Fruit fly (Drosophila melanogaster) whole organism, embryonic: ENCODE results near the gene CG31661.

ENCODE experiments used
- CG10147 ChIP-seq: fragments of 200-800 bp; sonication (Bioruptor generic); optimal IDR thresholded peaks from 2 replicates; lab custom pipeline; 2019; ENCODE audit warnings: missing biosample characterization, mild to moderate bottlenecking, missing genetic modification characterization, moderate library complexity
- CG12744 ChIP-seq: fragments of 200-800 bp; sonication (Bioruptor generic); optimal IDR thresholded peaks from 2 replicates; lab custom pipeline; 2016; ENCODE audit warnings: missing biosample characterization, missing genetic modification characterization
- CG12942 ChIP-seq: fragments of 200-800 bp; sonication (Bioruptor generic); optimal IDR thresholded peaks from 3 replicates; lab custom pipeline; 2016; ENCODE audit warnings: missing biosample characterization, missing genetic modification characterization
- CG13296 ChIP-seq: fragments of 200-800 bp; sonication (Bioruptor generic); optimal IDR thresholded peaks from 3 replicates; lab custom pipeline; 2018; ENCODE audit warnings: missing biosample characterization, mild to moderate bottlenecking, missing genetic modification characterization
- CG14014 ChIP-seq: fragments of 200-800 bp; sonication (Bioruptor generic); IDR thresholded peaks from 2 replicates; pipeline ENCODE4 v1.3.6; 2022; ENCODE audit warnings: missing biosample characterization, missing genetic modification characterization
- CG15269 ChIP-seq: fragments of 200-800 bp; sonication (Bioruptor generic); optimal IDR thresholded peaks from 2 replicates; lab custom pipeline; 2018; ENCODE audit warnings: missing biosample characterization, mild to moderate bottlenecking, missing genetic modification characterization, moderate library complexity
- CG17328 ChIP-seq: fragments of 200-800 bp; sonication (Bioruptor generic); IDR thresholded peaks from 2 replicates; pipeline ENCODE4 v1.3.6; 2022; ENCODE audit warnings: missing biosample characterization, missing genetic modification characterization
- CG17359 ChIP-seq: fragments of 200-800 bp; sonication (Bioruptor generic); optimal IDR thresholded peaks from 3 replicates; lab custom pipeline; 2018; ENCODE audit warnings: missing biosample characterization, mild to moderate bottlenecking, missing genetic modification characterization, moderate library complexity
- CG17568 ChIP-seq: fragments of 200-800 bp; sonication (Bioruptor generic); optimal IDR thresholded peaks from 2 replicates; lab custom pipeline; 2018; ENCODE audit warnings: missing biosample characterization, mild to moderate bottlenecking, missing genetic modification characterization, moderate library complexity
- CG17829 ChIP-seq: fragments of 200-800 bp; optimal IDR thresholded peaks from 2 replicates; lab custom pipeline; 2019; ENCODE audit warnings: missing biosample characterization, mild to moderate bottlenecking, missing genetic modification characterization, moderate library complexity
- CG2875 ChIP-seq: fragments of 200-800 bp; sonication (Bioruptor generic); optimal IDR thresholded peaks from 2 replicates; lab custom pipeline; 2017; ENCODE audit warnings: missing biosample characterization, mild to moderate bottlenecking, missing genetic modification characterization, missing genetic modification reagents
- CG31365 ChIP-seq: fragments of 200-800 bp; sonication (Bioruptor generic); optimal IDR thresholded peaks from 2 replicates; lab custom pipeline; 2018; ENCODE audit warnings: missing biosample characterization, mild to moderate bottlenecking, missing genetic modification characterization
- CG3407 ChIP-seq: fragments of 200-800 bp; sonication (Bioruptor generic); optimal IDR thresholded peaks from 2 replicates; lab custom pipeline; 2018; ENCODE audit warnings: missing biosample characterization, mild to moderate bottlenecking, missing genetic modification characterization
- CG4854 ChIP-seq: fragments of 200-800 bp; sonication (Bioruptor generic); optimal IDR thresholded peaks from 2 replicates; lab custom pipeline; 2016; ENCODE audit warnings: missing biosample characterization, missing genetic modification characterization, inconsistent platforms
- CG6175 ChIP-seq: fragments of 200-800 bp; sonication (Bioruptor generic); IDR thresholded peaks from 3 replicates; pipeline ENCODE4 v1.3.6; 2022; ENCODE audit warnings: missing biosample characterization, missing genetic modification characterization
- CG6683 ChIP-seq: fragments of 200-800 bp; sonication (Bioruptor generic); optimal IDR thresholded peaks from 2 replicates; lab custom pipeline; 2017; ENCODE audit warnings: missing biosample characterization, mild to moderate bottlenecking, missing genetic modification characterization, missing genetic modification reagents
- CG6791 ChIP-seq: fragments of 200-800 bp; sonication (Bioruptor generic); IDR thresholded peaks from 3 replicates; pipeline ENCODE4 v1.3.6; 2022; ENCODE audit warnings: missing biosample characterization, missing genetic modification characterization; ENCODE audit not compliant: partially characterized antibody
- CG7271 ChIP-seq: fragments of 200-800 bp; sonication (Bioruptor generic); optimal IDR thresholded peaks from 2 replicates; lab custom pipeline; 2018; ENCODE audit warnings: missing biosample characterization, mild to moderate bottlenecking, missing genetic modification characterization, moderate library complexity
- CG8089 ChIP-seq: fragments of 200-800 bp; sonication (Bioruptor generic); optimal IDR thresholded peaks from 3 replicates; lab custom pipeline; 2016; ENCODE audit warnings: missing biosample characterization, missing genetic modification characterization
- CG8359 ChIP-seq: fragments of 200-800 bp; sonication (Bioruptor generic); optimal IDR thresholded peaks from 2 replicates; lab custom pipeline; 2017; ENCODE audit warnings: missing biosample characterization, mild to moderate bottlenecking, missing genetic modification characterization, borderline replicate concordance
- CG8765 ChIP-seq: fragments of 200-800 bp; sonication (Bioruptor generic); IDR thresholded peaks from 2 replicates; pipeline ENCODE4 v1.3.6; 2022; ENCODE audit warnings: missing biosample characterization, missing genetic modification characterization
- CG9727 ChIP-seq: fragments of 200-800 bp; sonication (Bioruptor generic); optimal IDR thresholded peaks from 3 replicates; lab custom pipeline; 2017; ENCODE audit warnings: missing biosample characterization, mild to moderate bottlenecking, missing genetic modification characterization
- CG9797 ChIP-seq: fragments of 200-800 bp; sonication (Bioruptor generic); optimal IDR thresholded peaks from 3 replicates; lab custom pipeline; 2018; ENCODE audit warnings: missing biosample characterization, mild to moderate bottlenecking, missing genetic modification characterization
- CG9817 ChIP-seq: fragments of 200-800 bp; sonication (Bioruptor generic); optimal IDR thresholded peaks from 2 replicates; lab custom pipeline; 2018; ENCODE audit warnings: missing biosample characterization, mild to moderate bottlenecking, missing genetic modification characterization, moderate library complexity
- CHES-1-like ChIP-seq: fragments of 200-800 bp; sonication (Bioruptor generic); optimal IDR thresholded peaks from 2 replicates; lab custom pipeline; 2016; ENCODE audit warnings: missing biosample characterization, missing genetic modification characterization
- Dp ChIP-seq: fragments of 200-800 bp; sonication (Bioruptor generic); optimal IDR thresholded peaks from 2 replicates; lab custom pipeline; 2018; ENCODE audit warnings: missing biosample characterization, mild to moderate bottlenecking, missing genetic modification characterization, moderate library complexity
- E2f1 ChIP-seq: fragments of 200-800 bp; sonication (Bioruptor generic); IDR thresholded peaks from 2 replicates; pipeline ENCODE4 v1.3.6; 2022; ENCODE audit warnings: missing biosample characterization, missing genetic modification characterization
- Fer2 ChIP-seq: fragments of 200-800 bp; sonication (Bioruptor generic); optimal IDR thresholded peaks from 2 replicates; lab custom pipeline; 2018; ENCODE audit warnings: missing biosample characterization, mild to moderate bottlenecking, missing genetic modification characterization, moderate library complexity
- GATAe ChIP-seq: fragments of 200-800 bp; sonication (Bioruptor generic); conservative IDR thresholded peaks from 2 replicates; pipeline ENCODE4 v1.3.6; 2022; ENCODE audit warnings: missing biosample characterization, missing genetic modification characterization
- Spps ChIP-seq: fragments of 200-800 bp; sonication (Bioruptor generic); optimal IDR thresholded peaks from 2 replicates; lab custom pipeline; 2018; ENCODE audit warnings: missing biosample characterization, mild to moderate bottlenecking, missing genetic modification characterization
- Vsx1 ChIP-seq: fragments of 200-800 bp; sonication (Bioruptor generic); optimal IDR thresholded peaks from 2 replicates; lab custom pipeline; 2017; ENCODE audit warnings: missing biosample characterization, mild to moderate bottlenecking, missing genetic modification characterization, missing genetic modification reagents
- ara ChIP-seq: fragments of 200-800 bp; sonication (Bioruptor generic); IDR thresholded peaks from 2 replicates; pipeline ENCODE4 v1.3.6; 2022; ENCODE audit warnings: missing biosample characterization, missing genetic modification characterization
- ato ChIP-seq: fragments of 200-800 bp; sonication (Bioruptor generic); IDR thresholded peaks from 2 replicates; pipeline ENCODE4 v1.3.6; 2022; ENCODE audit warnings: missing biosample characterization, missing genetic modification characterization; ENCODE audit not compliant: partially characterized antibody
- chn ChIP-seq: fragments of 200-800 bp; sonication (Bioruptor generic); optimal IDR thresholded peaks from 2 replicates; lab custom pipeline; 2016; ENCODE audit warnings: missing biosample characterization, missing genetic modification characterization
- ci ChIP-seq: fragments of 200-800 bp; sonication (Bioruptor generic); IDR thresholded peaks from 3 replicates; pipeline ENCODE4 v1.3.6; 2022; ENCODE audit warnings: missing biosample characterization, missing genetic modification characterization
- dysf ChIP-seq: fragments of 200-800 bp; sonication (Bioruptor generic); IDR thresholded peaks from 3 replicates; pipeline ENCODE4 v1.3.6; 2022; ENCODE audit warnings: missing biosample characterization, missing genetic modification characterization
- en ChIP-seq: fragments of 200-800 bp; sonication (Bioruptor generic); optimal IDR thresholded peaks from 2 replicates; lab custom pipeline; 2016; ENCODE audit warnings: missing biosample characterization, missing genetic modification characterization
- fd102C ChIP-seq: fragments of 200-800 bp; sonication (Bioruptor generic); optimal IDR thresholded peaks from 2 replicates; lab custom pipeline; 2018; ENCODE audit warnings: missing biosample characterization, mild to moderate bottlenecking, missing genetic modification characterization, moderate library complexity
- fd3F ChIP-seq: fragments of 200-800 bp; sonication (Bioruptor generic); optimal IDR thresholded peaks from 2 replicates; lab custom pipeline; 2018; ENCODE audit warnings: missing biosample characterization, mild to moderate bottlenecking, missing genetic modification characterization, moderate library complexity
- fru ChIP-seq: fragments of >200 bp; optimal IDR thresholded peaks from 2 replicates; lab custom pipeline; 2017
- gro ChIP-seq: fragments of 200-800 bp; sonication (Bioruptor generic); optimal IDR thresholded peaks from 2 replicates; lab custom pipeline; 2016; ENCODE audit warnings: missing biosample characterization, missing genetic modification characterization
- h ChIP-seq: fragments of >200 bp; optimal IDR thresholded peaks from 2 replicates; lab custom pipeline; 2017
- mld ChIP-seq: fragments of 200-800 bp; sonication (Bioruptor generic); IDR thresholded peaks from 3 replicates; pipeline ENCODE4 v1.3.6; 2022; ENCODE audit warnings: missing biosample characterization, missing genetic modification characterization; ENCODE audit not compliant: partially characterized antibody
- nerfin-2 ChIP-seq: fragments of 200-800 bp; sonication (Bioruptor generic); IDR thresholded peaks from 2 replicates; pipeline ENCODE4 v1.3.6; 2022; ENCODE audit warnings: missing biosample characterization, missing genetic modification characterization; ENCODE audit not compliant: partially characterized antibody
- otp ChIP-seq: fragments of 200-800 bp; sonication (Bioruptor generic); IDR thresholded peaks from 3 replicates; pipeline ENCODE4, ENCODE4 v1.3.6; 2022; ENCODE audit warnings: missing biosample characterization, missing genetic modification characterization
- pb ChIP-seq: fragments of 200-800 bp; sonication (Bioruptor generic); optimal IDR thresholded peaks from 3 replicates; lab custom pipeline; 2016; ENCODE audit warnings: missing biosample characterization, missing genetic modification characterization
- phol ChIP-seq: fragments of 200-800 bp; sonication (Bioruptor generic); optimal IDR thresholded peaks from 3 replicates; lab custom pipeline; 2018; ENCODE audit warnings: missing biosample characterization, mild to moderate bottlenecking, missing genetic modification characterization, moderate library complexity
- sim ChIP-seq: fragments of 200-800 bp; sonication (Bioruptor generic); IDR thresholded peaks from 2 replicates; pipeline ENCODE4 v1.3.6; 2022; ENCODE audit warnings: missing biosample characterization, missing genetic modification characterization
- sqz ChIP-seq: fragments of 200-800 bp; sonication (Bioruptor generic); optimal IDR thresholded peaks from 3 replicates; lab custom pipeline; 2018; ENCODE audit warnings: missing biosample characterization, mild to moderate bottlenecking, missing genetic modification characterization
- sug ChIP-seq: fragments of 200-800 bp; optimal IDR thresholded peaks from 2 replicates; lab custom pipeline; 2019; ENCODE audit warnings: missing biosample characterization, mild to moderate bottlenecking, missing genetic modification characterization, moderate library complexity
- wek ChIP-seq: fragments of 200-800 bp; sonication (Bioruptor generic); optimal IDR thresholded peaks from 3 replicates; lab custom pipeline; 2018; ENCODE audit warnings: missing biosample characterization, mild to moderate bottlenecking, missing genetic modification characterization, moderate library complexity

Gene CG31661

DNA sequence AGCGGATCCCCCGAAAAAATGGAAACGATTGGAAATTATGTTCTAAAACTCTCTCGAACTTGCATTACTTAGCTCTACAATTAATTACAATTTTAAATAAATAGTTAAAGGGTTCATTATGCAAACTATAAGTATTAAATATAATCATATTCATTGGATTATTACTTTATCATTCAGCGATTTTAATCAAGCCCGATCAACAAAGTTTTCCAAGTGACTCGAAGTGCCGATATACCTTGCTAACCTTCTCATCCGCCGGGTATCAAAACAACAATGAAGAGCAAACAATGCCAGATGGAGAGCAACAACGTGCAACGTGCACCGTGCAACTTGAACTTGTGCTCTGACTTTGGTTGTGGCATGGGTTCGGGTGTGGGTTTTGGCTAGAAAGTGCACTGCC is 40.7 kb upstream of the CG31661 start (continued):
- TF ChIP-seq CG15269 (tag; lab: Kevin White, UChicago): no peak
- TF ChIP-seq CG8359 (GFP tag; lab: Kevin White, UChicago): peak; percentile 66
- no peak for TF ChIP-seq fd3F (GFP tag; lab: Kevin White, UChicago)
- peak; percentile 65 for TF ChIP-seq CG2875 (GFP tag; lab: Kevin White, UChicago)
- no peak for TF ChIP-seq en (GFP tag; lab: Kevin White, UChicago)
- TF ChIP-seq h (lab: Kevin White, UChicago): no peak
- TF ChIP-seq wek (GFP tag; lab: Kevin White, UChicago): no peak
- TF ChIP-seq Fer2: no peak
- peak; percentile 75; the same call in 2 of the 3 replicates for TF ChIP-seq otp (GFP tag; lab: Robert Waterston, UW)
- TF ChIP-seq dysf (GFP tag; lab: Robert Waterston, UW): 0 out of 3 replicates have a peak, but pooled peaks have one; percentile 20
- peak; percentile 78 for TF ChIP-seq phol
- no peak for TF ChIP-seq fd102C (GFP tag; lab: Kevin White, UChicago)
- no peak for TF ChIP-seq CG6175 (GFP tag; lab: Robert Waterston, UW)
- TF ChIP-seq CG17328: peak; percentile 67
- TF ChIP-seq CG3407 (GFP tag; lab: Kevin White, UChicago): no peak
- no peak for TF ChIP-seq CG6683 (GFP tag; lab: Kevin White, UChicago)
- TF ChIP-seq chn (GFP tag; lab: Kevin White, UChicago): peak; percentile 24
- no peak for TF ChIP-seq Vsx1 (GFP tag; lab: Kevin White, UChicago)
- no peak for TF ChIP-seq CG13296
- TF ChIP-seq CG10147 (GFP tag; lab: Kevin White, UChicago): no peak
- TF ChIP-seq E2f1 (GFP tag; lab: Robert Waterston, UW): no peak
- TF ChIP-seq CG12744 (GFP tag; lab: Kevin White, UChicago): no peak
- no peak for TF ChIP-seq fru
- no peak for TF ChIP-seq pb (GFP tag; lab: Kevin White, UChicago)
- TF ChIP-seq CG17359 (tag; lab: Kevin White, UChicago): peak; percentile 59
- no peak for TF ChIP-seq Dp (GFP tag; lab: Kevin White, UChicago)
- no peak for TF ChIP-seq CG6791
- TF ChIP-seq CHES-1-like (GFP tag; lab: Kevin White, UChicago): no peak
- peak; percentile 72 for TF ChIP-seq CG9727 (GFP tag; lab: Kevin White, UChicago)
- TF ChIP-seq sim (GFP tag; lab: Robert Waterston, UW): peak; percentile 44; the same call in 1 of the 2 replicates
- peak; percentile 16 for TF ChIP-seq CG7271 (tag; lab: Kevin White, UChicago)
- TF ChIP-seq GATAe (GFP tag; lab: Robert Waterston, UW): no peak
- no peak for TF ChIP-seq CG14014 (GFP tag; lab: Robert Waterston, UW)
- TF ChIP-seq ara: peak; percentile 89
- TF ChIP-seq ato (GFP tag; lab: Robert Waterston, UW): no peak
- TF ChIP-seq Spps (tag; lab: Kevin White, UChicago): peak; percentile 82
- no peak for TF ChIP-seq CG4854 (GFP tag; lab: Kevin White, UChicago)
- TF ChIP-seq CG9817 (tag; lab: Kevin White, UChicago): no peak
- TF ChIP-seq CG17829 (tag; lab: Kevin White, UChicago): peak; percentile 85
- TF ChIP-seq sqz: peak; percentile 15
- TF ChIP-seq mld (GFP tag; lab: Robert Waterston, UW): no peak
- no peak for TF ChIP-seq CG31365 (tag; lab: Kevin White, UChicago)
- TF ChIP-seq ci (GFP tag; lab: Robert Waterston, UW): peak; percentile 67; the same call in 2 of the 3 replicates
- TF ChIP-seq CG8765: peak; percentile 57; the same call in 1 of the 2 replicates
- no peak for TF ChIP-seq gro (GFP tag; lab: Kevin White, UChicago)
- TF ChIP-seq sug (tag; lab: Kevin White, UChicago): no peak
- TF ChIP-seq CG9797 (GFP tag; lab: Kevin White, UChicago): no peak
- no peak for TF ChIP-seq CG17568 (GFP tag; lab: Kevin White, UChicago)
- no peak for TF ChIP-seq CG8089 (GFP tag; lab: Kevin White, UChicago)
- TF ChIP-seq nerfin-2 (GFP tag; lab: Robert Waterston, UW): no peak
- no peak for TF ChIP-seq CG12942
